Fruit fly (Drosophila melanogaster): ENCODE measurements around the gene Mocs2A.

DNA sequence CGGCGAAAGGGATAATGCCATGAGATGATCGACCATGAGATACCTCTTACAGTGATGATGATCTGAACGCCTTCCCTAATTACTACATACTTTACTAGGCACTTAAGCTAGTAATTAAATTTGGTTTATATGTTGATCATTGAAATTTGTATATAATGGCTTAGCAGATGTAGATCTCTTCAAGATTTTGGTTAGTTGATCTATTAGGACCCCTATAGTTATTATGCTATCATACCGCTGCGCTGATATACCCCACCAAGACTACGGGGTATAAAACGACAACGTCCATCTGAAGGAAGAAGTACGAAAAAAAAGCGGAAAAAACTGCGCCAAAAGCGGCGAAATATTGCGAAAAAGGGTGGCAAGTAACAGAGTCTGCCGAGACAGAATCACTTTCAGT, 47.1 kb upstream of the Mocs2A start:
- no peak for TF ChIP-seq CG8478 (optimal IDR thresholded peaks at IDR 0.05)
- TF ChIP-seq CTCF (optimal IDR thresholded peaks at IDR 0.05), result no peak
